Fruit fly (Drosophila melanogaster): ENCODE data around the gene CG14230.

dm6 chrX:19683040-19683875, 20.7 kb upstream of the CG14230 start, which contains the start of the genes dome and Ubqn:
- TF ChIP-seq Mio (GFP tag; optimal IDR thresholded peaks at IDR 0.05) (no peak), ey (GFP tag; optimal IDR thresholded peaks at IDR 0.05) (no peak), OdsH (GFP tag; optimal IDR thresholded peaks at IDR 0.05) (no peak), lola (GFP tag; optimal IDR thresholded peaks at IDR 0.05) (no peak), br (GFP tag; optimal IDR thresholded peaks at IDR 0.05) (peak; percentile 8), foxo (GFP tag; optimal IDR thresholded peaks at IDR 0.05) (peak in 1 of 2 experiments; percentile 2), pan (optimal IDR thresholded peaks at IDR 0.05) (no peak), h (GFP tag; optimal IDR thresholded peaks at IDR 0.05) (peak; percentile 29)

All from whole organism, wandering third instar larva.